Worm (Caenorhabditis elegans): ENCODE measurements around the gene eat-2.
A peak's percentile ranks its signal among the peaks of the same experiment; 100 is the strongest.

Gene eat-2

DNA sequence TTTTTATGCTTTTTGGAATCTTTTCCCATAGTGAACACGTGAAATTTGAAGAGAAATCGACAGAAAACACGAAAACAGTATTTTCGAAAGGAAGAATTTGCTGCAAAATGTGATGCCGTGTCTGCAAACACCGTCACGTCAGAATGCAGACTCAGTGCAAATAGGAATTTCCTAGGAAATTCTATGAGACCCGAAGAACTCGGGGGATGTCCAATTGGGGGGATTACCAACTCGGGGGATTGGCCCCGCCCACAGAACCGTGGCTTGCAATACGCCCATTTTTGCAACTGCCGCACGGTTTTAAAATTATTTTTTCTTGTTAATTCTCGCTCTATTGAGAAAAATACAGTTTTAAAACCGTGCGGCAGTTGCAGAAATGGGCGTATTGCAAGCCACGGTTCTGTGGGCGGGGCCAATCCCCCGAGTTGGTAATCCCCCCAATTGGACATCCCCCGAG lies 29.3 kb downstream of the eat-2 start, which contains the start of gene cacn-1:
cacn-1 (minus strand) TSS at position 51 of the 457 bp plus-strand sequence.
- TF ChIP-seq lsy-2 (tag; optimal IDR thresholded peaks at IDR 0.05) (peak; percentile 8), sptf-1 (tag; optimal IDR thresholded peaks at IDR 0.05) (peak; percentile 7), ces-1 (GFP tag; optimal IDR thresholded peaks at IDR 0.05) (peak; percentile 30)

DNA sequence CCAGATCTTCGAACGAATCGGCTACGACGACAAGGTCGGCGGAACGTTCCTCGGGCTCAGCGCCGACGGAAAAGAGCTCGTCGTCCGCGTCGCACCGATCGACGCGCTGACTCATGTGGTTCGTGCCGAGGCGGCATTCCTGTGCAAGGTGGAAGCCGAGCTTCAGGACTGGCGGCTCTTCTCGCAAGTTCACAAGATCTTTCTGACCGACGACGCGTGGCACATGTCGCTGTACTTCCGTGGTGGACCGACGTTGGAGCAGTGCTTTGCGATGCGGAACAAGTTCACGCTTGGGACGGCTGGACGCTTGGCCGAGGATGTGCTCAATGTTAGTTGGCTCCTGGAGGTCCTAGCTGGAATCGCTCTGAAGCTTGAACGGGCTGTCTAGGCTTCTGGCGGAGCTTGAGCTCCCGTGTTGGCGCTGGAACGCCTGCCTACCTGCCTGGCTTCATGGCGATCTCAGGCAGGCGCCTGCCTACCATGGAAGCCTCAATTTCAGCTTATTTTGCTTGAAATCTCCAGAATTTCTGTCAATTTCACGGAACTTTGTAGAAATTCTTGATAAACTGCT lies 32.5 kb downstream of the eat-2 start:
- TF ChIP-seq hlh-1 (tag; optimal IDR thresholded peaks at IDR 0.05) (no peak), blmp-1 (tag; optimal IDR thresholded peaks at IDR 0.05) (no peak), ceh-39 (tag; optimal IDR thresholded peaks at IDR 0.05) (no peak), ces-1 (GFP tag; optimal IDR thresholded peaks at IDR 0.05) (no peak), ceh-43 (GFP tag; optimal IDR thresholded peaks at IDR 0.05) (no peak), cnd-1 (tag; optimal IDR thresholded peaks at IDR 0.05) (no peak), M03D4.4 (tag; optimal IDR thresholded peaks at IDR 0.05) (no peak), tbx-8 (GFP tag; optimal IDR thresholded peaks at IDR 0.05) (no peak), bed-3 (GFP tag; optimal IDR thresholded peaks at IDR 0.05) (no peak), ceh-83 (GFP tag; optimal IDR thresholded peaks at IDR 0.05) (no peak), nhr-28 (tag; optimal IDR thresholded peaks at IDR 0.05) (no peak), zip-8 (tag; optimal IDR thresholded peaks at IDR 0.05) (no peak), ham-2 (GFP tag; optimal IDR thresholded peaks at IDR 0.05) (no peak), elt-3 (tag; optimal IDR thresholded peaks at IDR 0.05) (no peak), snpc-4 (tag; optimal IDR thresholded peaks at IDR 0.05) (no peak), elt-1 (tag; optimal IDR thresholded peaks at IDR 0.05; ENCODE audit: borderline replicate concordance, insufficient read depth) (no peak), nhr-12 (tag; optimal IDR thresholded peaks at IDR 0.05) (no peak)

DNA sequence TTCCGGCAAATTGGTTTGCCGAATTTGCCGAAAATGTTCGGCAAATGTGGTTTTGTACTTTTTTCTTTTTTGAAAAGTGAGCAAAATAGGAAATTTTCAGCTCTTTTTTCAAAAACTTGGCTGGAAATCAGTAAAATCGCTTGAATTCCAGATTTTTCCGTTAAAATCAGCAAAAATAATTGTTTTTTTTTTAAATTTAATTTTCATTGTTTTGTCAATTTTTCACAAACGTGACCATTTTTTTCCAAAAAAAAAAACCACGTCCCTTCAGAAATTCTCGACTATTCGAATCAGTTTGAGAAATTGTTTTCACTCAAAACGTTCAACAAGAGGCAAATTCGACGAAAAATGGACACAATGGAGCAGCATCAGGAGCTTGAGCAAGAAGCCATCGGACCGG lies 33.9 kb downstream of the eat-2 start, which contains the start of gene K09E4.1:
K09E4.1 (plus strand) TSS at position 301 of the 400 bp plus-strand sequence.
- no peak for TF ChIP-seq pha-4 (tag; optimal IDR thresholded peaks at IDR 0.05)
- no peak for TF ChIP-seq flh-1 (GFP tag; optimal IDR thresholded peaks at IDR 0.05)
- TF ChIP-seq cnd-1 (tag; optimal IDR thresholded peaks at IDR 0.05): no peak
- TF ChIP-seq unc-62 (GFP tag; optimal IDR thresholded peaks at IDR 0.05): no peak
- TF ChIP-seq bed-3 (GFP tag; optimal IDR thresholded peaks at IDR 0.05): no peak
- TF ChIP-seq tbx-8 (GFP tag; optimal IDR thresholded peaks at IDR 0.05): no peak

DNA sequence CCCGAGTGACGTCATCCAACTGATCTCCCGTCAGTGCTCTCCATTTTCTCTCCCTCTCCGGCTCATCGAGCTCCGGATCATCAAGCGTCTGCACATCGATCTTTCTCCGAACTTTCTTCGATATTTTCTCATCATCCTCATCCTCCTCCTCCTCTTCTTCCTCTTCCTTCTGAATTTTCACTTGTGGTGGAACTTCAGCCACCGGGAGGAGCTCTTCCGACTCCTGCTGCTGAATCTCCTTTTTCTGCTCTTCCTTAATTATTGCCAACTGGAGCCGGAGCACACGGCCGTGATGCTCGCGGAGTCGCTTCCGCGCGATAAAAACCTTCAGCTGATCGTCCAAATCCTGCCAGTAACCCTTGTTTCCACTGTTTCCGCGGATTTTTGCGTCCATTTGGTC lies 35.2 kb downstream of the eat-2 start:
- TF ChIP-seq ztf-11 (tag; optimal IDR thresholded peaks at IDR 0.05) (no peak), tbx-8 (GFP tag; optimal IDR thresholded peaks at IDR 0.05) (no peak), snpc-4 (tag; optimal IDR thresholded peaks at IDR 0.05) (no peak), nhr-2 (tag; optimal IDR thresholded peaks at IDR 0.05) (no peak), elt-1 (tag; optimal IDR thresholded peaks at IDR 0.05; ENCODE audit: borderline replicate concordance, insufficient read depth) (no peak), sptf-1 (tag; optimal IDR thresholded peaks at IDR 0.05) (no peak), nhr-76 (tag; optimal IDR thresholded peaks at IDR 0.05) (no peak), bed-3 (GFP tag; optimal IDR thresholded peaks at IDR 0.05) (no peak), unc-120 (tag; optimal IDR thresholded peaks at IDR 0.05; ENCODE audit: poor library complexity, severe bottlenecking) (no peak), mls-2 (tag; optimal IDR thresholded peaks at IDR 0.05) (no peak), unc-39 (tag; optimal IDR thresholded peaks at IDR 0.05) (no peak), nhr-237 (tag; optimal IDR thresholded peaks at IDR 0.05) (no peak), unc-62 (GFP tag; optimal IDR thresholded peaks at IDR 0.05) (no peak)

DNA sequence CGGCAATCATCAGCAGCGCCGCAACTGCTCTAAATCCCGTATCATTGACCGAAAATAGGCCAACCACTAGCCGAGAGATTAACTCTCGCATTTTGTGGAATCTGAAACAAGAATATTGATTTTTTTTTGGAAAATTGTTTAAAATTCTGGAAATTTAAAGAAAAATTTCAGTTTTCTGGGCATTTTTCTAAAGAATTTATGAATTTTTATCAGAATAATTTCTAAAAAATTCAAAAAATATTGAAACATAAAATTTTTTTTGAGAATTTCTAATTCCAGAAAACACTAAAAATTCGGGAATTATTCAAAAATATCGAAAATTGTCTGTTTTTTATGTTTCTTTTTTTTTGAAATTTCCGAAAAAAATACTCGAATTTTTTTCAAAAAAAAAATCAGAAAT lies 38.7 kb downstream of the eat-2 start, which contains the start of gene algn-3:
algn-3 (minus strand) TSS at position 101 of the 400 bp plus-strand sequence.
- no peak for TF ChIP-seq drap-1 (GFP tag; optimal IDR thresholded peaks at IDR 0.05)
- no peak for TF ChIP-seq blmp-1 (tag; optimal IDR thresholded peaks at IDR 0.05)
- no peak for TF ChIP-seq ces-1 (GFP tag; optimal IDR thresholded peaks at IDR 0.05)
- no peak for TF ChIP-seq mab-5 (tag; optimal IDR thresholded peaks at IDR 0.05)
- no peak for TF ChIP-seq lin-32 (GFP tag; optimal IDR thresholded peaks at IDR 0.05)
- TF ChIP-seq ceh-83 (GFP tag; optimal IDR thresholded peaks at IDR 0.05): no peak
- TF ChIP-seq snpc-4 (tag; optimal IDR thresholded peaks at IDR 0.05): no peak
- TF ChIP-seq bed-3 (GFP tag; optimal IDR thresholded peaks at IDR 0.05): no peak
- no peak for TF ChIP-seq lsy-2 (tag; optimal IDR thresholded peaks at IDR 0.05)

All from whole organism, mixed stage, embryonic.